Worm (Caenorhabditis elegans): ENCODE results near the gene etc-1.

The etc-1 gene

DNA sequence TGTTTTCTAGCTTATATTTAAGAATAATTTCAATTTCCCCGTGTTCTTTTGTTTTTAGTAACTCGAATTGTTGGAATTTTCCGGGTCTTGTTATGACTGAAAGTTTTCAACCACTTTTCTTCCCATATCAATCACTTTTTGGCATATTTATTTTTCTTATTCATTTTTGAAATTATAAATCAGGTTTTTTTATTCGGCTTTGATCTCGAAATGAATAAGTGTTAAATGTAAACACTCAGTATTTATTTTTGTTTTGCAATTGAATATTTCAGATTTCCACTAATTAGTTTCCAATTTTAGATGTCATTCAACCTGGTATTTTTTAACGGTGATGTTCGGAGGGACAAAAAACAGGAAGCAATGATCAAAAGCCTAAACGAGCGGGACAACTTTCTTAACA lies at the start of gene etc-1:
TSS of gene etc-1 (plus strand) at position 301 of the 400 bp plus-strand sequence.
- TF ChIP-seq W03F9.2 (tag; optimal IDR thresholded peaks at IDR 0.05) (no peak), him-1 (tag; optimal IDR thresholded peaks at IDR 0.05) (no peak), dao-5 (tag; optimal IDR thresholded peaks at IDR 0.05) (no peak)

DNA sequence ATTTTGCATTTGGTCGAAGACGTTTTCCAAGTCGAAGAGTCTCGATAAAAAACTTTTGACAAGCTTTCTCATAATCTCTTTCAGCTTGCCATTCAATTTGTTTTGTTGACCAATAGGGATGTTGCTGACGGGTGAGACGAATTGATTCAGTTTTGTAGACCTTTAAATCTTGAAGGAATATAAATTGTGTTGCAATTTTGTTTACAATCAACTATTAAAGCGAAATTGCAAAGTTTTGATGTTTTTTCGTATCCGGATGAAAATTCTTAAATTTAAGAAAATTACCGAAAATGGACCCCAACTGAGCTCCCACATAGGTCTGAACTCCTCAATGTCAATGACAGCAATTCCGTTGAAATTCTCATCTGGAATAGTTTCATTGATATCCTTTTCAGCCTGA lies 48.5 kb upstream of the etc-1 start:
- TF ChIP-seq W03F9.2 (tag; optimal IDR thresholded peaks at IDR 0.05) = no peak
- no peak for TF ChIP-seq him-1 (tag; optimal IDR thresholded peaks at IDR 0.05)
- no peak for TF ChIP-seq dao-5 (tag; optimal IDR thresholded peaks at IDR 0.05)

- TF ChIP-seq W03F9.2 (tag; optimal IDR thresholded peaks at IDR 0.05) = no peak
- TF ChIP-seq dao-5 (tag; optimal IDR thresholded peaks at IDR 0.05) = no peak
- TF ChIP-seq him-1 (tag; optimal IDR thresholded peaks at IDR 0.05) = no peak
These were observed 47.1 kb upstream of the etc-1 start, which contains the start of gene chhy-1 for ce11 chrII:8617516-8617915. Gene chhy-1, minus strand, starts transcription at chrII:8617616.

DNA sequence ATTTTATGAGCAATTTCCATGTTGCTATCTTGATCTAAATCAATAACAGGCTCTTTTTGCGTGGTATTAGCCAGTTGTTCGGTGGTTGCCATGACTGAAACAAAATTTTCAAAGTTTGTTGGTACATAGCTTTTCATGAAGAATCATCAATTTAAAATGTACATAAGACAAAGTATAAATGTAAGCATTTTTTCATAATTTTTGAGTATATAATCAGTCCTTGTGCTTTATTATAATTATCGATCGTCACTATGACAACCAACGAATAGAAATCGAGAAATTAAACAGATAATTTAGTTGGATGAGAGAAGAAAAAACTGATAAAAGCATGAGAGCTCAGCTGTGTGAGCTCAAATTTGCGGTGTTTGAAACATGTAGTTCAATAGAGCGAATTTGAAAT lies 42.8 kb upstream of the etc-1 start, which contains the start of gene T22C8.3:
TSS of gene T22C8.3 (minus strand) at position 101 of the 400 bp plus-strand sequence.
- TF ChIP-seq W03F9.2 (tag; optimal IDR thresholded peaks at IDR 0.05) = no peak
- TF ChIP-seq him-1 (tag; optimal IDR thresholded peaks at IDR 0.05) = no peak
- TF ChIP-seq dao-5 (tag; optimal IDR thresholded peaks at IDR 0.05) = no peak

DNA sequence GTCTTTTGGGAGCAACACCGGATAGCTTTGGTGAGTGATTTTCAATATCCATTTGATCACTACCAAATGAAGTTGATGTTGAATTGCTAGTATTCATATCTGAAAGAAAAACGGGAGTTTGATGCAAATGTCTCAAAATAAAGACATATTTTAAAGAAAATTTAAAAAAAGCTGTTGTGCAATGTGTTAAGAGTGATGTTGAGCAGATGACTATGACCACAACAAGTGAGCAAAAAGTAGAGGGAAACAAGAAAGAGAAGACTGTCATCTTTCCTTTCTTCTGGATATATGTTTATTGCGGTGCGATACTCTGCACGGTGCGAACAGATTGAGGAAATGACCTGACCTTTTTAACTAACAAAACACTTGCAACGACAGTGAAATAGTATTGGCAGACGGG lies 41.2 kb upstream of the etc-1 start, which contains the start of gene T22C8.4:
TSS of gene T22C8.4 (minus strand) at position 101 of the 400 bp plus-strand sequence.
- TF ChIP-seq W03F9.2 (tag; optimal IDR thresholded peaks at IDR 0.05) (no peak), dao-5 (tag; optimal IDR thresholded peaks at IDR 0.05) (no peak), him-1 (tag; optimal IDR thresholded peaks at IDR 0.05) (no peak)

DNA sequence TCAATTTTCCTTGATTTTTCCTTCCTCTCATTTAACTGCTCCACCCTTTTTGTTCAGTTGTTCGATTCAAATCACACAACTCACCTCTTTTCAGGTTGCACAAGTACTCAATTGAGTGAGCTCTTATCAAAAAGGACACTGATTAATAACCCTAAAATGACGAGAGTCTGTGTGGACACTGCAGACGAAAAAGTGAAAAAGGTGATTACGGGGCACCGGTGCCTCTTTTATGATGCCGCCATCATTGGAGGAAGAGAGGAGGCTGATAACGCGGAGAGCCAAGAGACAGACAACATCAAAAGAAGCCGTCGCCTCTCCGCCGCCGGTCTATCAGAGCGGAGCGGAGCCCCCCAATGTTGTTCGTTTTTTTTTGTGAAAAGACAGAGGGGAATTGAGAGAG lies 39.5 kb upstream of the etc-1 start, which contains the start of gene sptf-2:
TSS of gene sptf-2 (plus strand) at position 297 of the 400 bp plus-strand sequence.
- TF ChIP-seq him-1 (tag; optimal IDR thresholded peaks at IDR 0.05) (no peak), W03F9.2 (tag; optimal IDR thresholded peaks at IDR 0.05) (no peak), dao-5 (tag; optimal IDR thresholded peaks at IDR 0.05) (no peak)

DNA sequence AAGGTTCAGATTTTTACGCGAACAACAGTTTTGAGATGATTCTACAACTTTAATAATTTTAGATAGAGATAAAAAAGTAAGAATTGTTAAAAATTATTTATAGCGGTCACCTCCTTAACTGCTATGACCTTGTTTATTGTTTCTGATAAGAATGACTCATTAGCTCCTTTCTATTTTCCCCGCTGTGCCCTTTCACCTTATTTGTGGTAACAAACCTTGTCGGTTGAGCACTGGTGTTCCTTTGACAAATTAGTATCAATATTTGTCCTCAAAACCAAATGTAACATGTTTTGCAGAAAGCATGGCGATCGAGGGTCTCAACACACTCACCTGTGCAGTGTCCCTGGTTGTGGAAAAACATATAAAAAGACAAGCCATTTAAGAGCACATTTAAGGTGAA lies 38.0 kb upstream of the etc-1 start:
- TF ChIP-seq W03F9.2 (tag; optimal IDR thresholded peaks at IDR 0.05) (no peak), him-1 (tag; optimal IDR thresholded peaks at IDR 0.05) (no peak), dao-5 (tag; optimal IDR thresholded peaks at IDR 0.05) (no peak)

DNA sequence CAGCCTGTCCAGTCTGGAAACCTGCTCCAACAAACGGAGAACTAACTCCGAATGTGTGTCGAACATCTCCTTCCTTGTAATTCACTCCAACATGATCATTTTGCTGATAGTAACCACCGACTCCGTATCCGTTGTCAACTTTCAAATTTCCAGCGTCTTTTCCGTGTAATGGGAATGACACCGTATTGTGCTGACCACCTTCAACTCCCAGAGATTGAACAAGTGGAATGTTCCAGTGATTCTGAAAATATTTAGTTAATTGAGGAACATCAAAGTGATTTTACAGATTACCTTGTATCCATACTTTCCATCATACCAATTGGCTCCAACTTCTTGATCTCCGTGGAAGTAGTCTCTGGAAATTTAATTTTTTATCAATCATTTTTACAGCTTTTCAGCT lies 36.7 kb upstream of the etc-1 start:
- no peak for TF ChIP-seq him-1 (tag; optimal IDR thresholded peaks at IDR 0.05)
- TF ChIP-seq dao-5 (tag; optimal IDR thresholded peaks at IDR 0.05) = no peak
- TF ChIP-seq W03F9.2 (tag; optimal IDR thresholded peaks at IDR 0.05) = no peak

DNA sequence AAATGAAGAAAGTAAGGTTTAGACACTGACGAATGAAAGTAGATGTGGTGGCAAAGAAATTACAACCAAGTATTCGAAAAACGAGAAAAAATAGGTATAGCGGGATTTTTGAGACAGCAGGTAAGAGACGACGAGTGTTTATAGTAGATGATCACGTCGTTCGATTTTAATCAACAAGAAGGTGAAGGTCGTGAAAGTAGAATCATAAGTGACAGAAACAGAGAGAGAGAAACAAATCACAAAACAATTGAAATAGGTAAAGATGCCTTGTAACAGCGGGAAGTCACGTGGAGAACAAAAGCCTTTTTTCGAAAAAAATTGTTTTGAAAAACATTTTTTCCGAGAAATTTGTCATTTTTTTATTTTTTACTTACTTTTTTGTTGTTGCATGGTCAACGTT lies 34.5 kb upstream of the etc-1 start, which contains the start of gene T22C8.6:
TSS of gene T22C8.6 (minus strand) at position 194 of the 400 bp plus-strand sequence.
- no peak for TF ChIP-seq W03F9.2 (tag; optimal IDR thresholded peaks at IDR 0.05)
- TF ChIP-seq him-1 (tag; optimal IDR thresholded peaks at IDR 0.05) = no peak
- TF ChIP-seq dao-5 (tag; optimal IDR thresholded peaks at IDR 0.05) = no peak

ce11 chrII:8631766-8632165 lies 32.9 kb upstream of the etc-1 start:
- no peak for TF ChIP-seq W03F9.2 (tag; optimal IDR thresholded peaks at IDR 0.05)
- no peak for TF ChIP-seq dao-5 (tag; optimal IDR thresholded peaks at IDR 0.05)
- no peak for TF ChIP-seq him-1 (tag; optimal IDR thresholded peaks at IDR 0.05)

DNA sequence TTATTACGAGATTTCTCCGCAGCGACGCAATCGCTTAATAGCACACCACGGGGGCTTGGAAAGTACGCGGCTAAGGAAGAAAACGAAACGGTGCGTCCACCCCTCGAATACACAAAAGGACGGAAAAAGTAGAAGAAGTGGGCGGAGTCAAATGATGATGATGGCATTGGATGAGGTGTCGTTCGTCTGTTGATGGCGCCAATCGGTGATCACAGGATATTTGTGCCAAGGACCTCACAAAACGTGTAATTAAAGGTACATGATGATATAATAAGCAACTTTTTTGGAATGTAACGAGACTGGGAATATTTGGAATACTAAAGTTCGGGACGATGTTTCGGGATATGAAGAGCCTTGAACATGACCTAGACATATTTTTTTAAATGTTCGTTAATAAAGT lies 30.2 kb upstream of the etc-1 start, which contains the start of gene cutl-12:
TSS of gene cutl-12 (minus strand) at position 101 of the 400 bp plus-strand sequence.
- TF ChIP-seq W03F9.2 (tag; optimal IDR thresholded peaks at IDR 0.05) = no peak
- TF ChIP-seq dao-5 (tag; optimal IDR thresholded peaks at IDR 0.05) = no peak
- no peak for TF ChIP-seq him-1 (tag; optimal IDR thresholded peaks at IDR 0.05)

ce11 chrII:8637615-8638014 lies 27.0 kb upstream of the etc-1 start, which contains the start of gene vab-9:
Gene vab-9, minus strand, starts transcription at chrII:8637715.
- TF ChIP-seq dao-5 (tag; optimal IDR thresholded peaks at IDR 0.05) (no peak), W03F9.2 (tag; optimal IDR thresholded peaks at IDR 0.05) (no peak), him-1 (tag; optimal IDR thresholded peaks at IDR 0.05) (no peak)

DNA sequence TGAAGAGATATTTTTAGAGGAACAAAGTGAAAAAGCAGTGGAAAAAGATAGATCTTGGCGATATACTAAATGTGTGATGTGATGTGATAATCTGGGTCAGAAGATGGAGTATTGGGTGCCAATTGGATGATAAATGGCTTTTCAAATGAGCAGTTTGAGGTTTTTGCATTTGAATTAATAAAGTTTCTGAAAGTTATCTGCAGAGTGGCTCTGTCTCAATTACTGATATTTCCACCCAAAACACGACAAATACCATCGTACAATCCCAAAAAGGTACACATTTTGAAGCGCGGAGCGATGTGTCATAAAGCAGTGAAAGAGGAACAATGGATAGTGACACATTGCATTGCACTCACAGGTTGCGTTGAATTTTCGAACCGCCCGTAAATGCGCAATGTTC lies 25.1 kb upstream of the etc-1 start:
- TF ChIP-seq dao-5 (tag; optimal IDR thresholded peaks at IDR 0.05) (no peak), him-1 (tag; optimal IDR thresholded peaks at IDR 0.05) (no peak), W03F9.2 (tag; optimal IDR thresholded peaks at IDR 0.05) (no peak)

ce11 chrII:8640503-8640902 lies 24.1 kb upstream of the etc-1 start:
- TF ChIP-seq him-1 (tag; optimal IDR thresholded peaks at IDR 0.05) (no peak), dao-5 (tag; optimal IDR thresholded peaks at IDR 0.05) (no peak), W03F9.2 (tag; optimal IDR thresholded peaks at IDR 0.05) (no peak)

ce11 chrII:8641131-8641530 lies 23.5 kb upstream of the etc-1 start, which contains the start of gene D2085.7:
Gene D2085.7, plus strand, starts transcription at chrII:8641381.
- no peak for TF ChIP-seq W03F9.2 (tag; optimal IDR thresholded peaks at IDR 0.05)
- no peak for TF ChIP-seq him-1 (tag; optimal IDR thresholded peaks at IDR 0.05)
- no peak for TF ChIP-seq dao-5 (tag; optimal IDR thresholded peaks at IDR 0.05)
